Fruit fly (Drosophila melanogaster) whole organism, embryonic: Measurements from ENCODE around the gene CG31178.
A peak's percentile ranks its signal among the peaks of the same experiment; 100 is the strongest.

Experiments used
- ATbp ChIP-seq: fragments of 200-800 bp; sonication (Bioruptor generic); optimal IDR thresholded peaks from 2 replicates; lab custom pipeline; 2017; ENCODE audit warnings: missing biosample characterization, mild to moderate bottlenecking, missing genetic modification characterization, missing genetic modification reagents
- B-H2 ChIP-seq: fragments of 200-800 bp; sonication (Bioruptor generic); optimal IDR thresholded peaks from 2 replicates; lab custom pipeline; 2018; ENCODE audit warnings: missing biosample characterization, mild to moderate bottlenecking, missing genetic modification characterization
- CG11456 ChIP-seq: fragments of 200-800 bp; sonication (Bioruptor generic); IDR thresholded peaks from 3 replicates; pipeline ENCODE4 v1.3.6; 2022; ENCODE audit warnings: missing biosample characterization, missing genetic modification characterization
- CG12071 ChIP-seq: fragments of 200-800 bp; sonication (Bioruptor generic); optimal IDR thresholded peaks from 3 replicates; lab custom pipeline; 2018; ENCODE audit warnings: missing biosample characterization, mild to moderate bottlenecking, missing genetic modification characterization
- CG12104 ChIP-seq: fragments of 200-800 bp; sonication (Bioruptor generic); optimal IDR thresholded peaks from 3 replicates; lab custom pipeline; 2016; ENCODE audit warnings: missing biosample characterization, missing genetic modification characterization
- CG12659 ChIP-seq: fragments of 200-800 bp; sonication (Bioruptor generic); optimal IDR thresholded peaks from 3 replicates; lab custom pipeline; 2017; ENCODE audit warnings: mild to moderate bottlenecking, missing biosample characterization, missing genetic modification reagents, missing genetic modification characterization
- CG14860 ChIP-seq: fragments of 200-800 bp; sonication (Bioruptor generic); IDR thresholded peaks from 3 replicates; pipeline ENCODE4 v1.3.6; 2022; ENCODE audit warnings: missing biosample characterization, missing genetic modification characterization; ENCODE audit not compliant: partially characterized antibody
- CG1647 ChIP-seq: fragments of 200-800 bp; sonication (Bioruptor generic); optimal IDR thresholded peaks from 3 replicates; lab custom pipeline; 2016; ENCODE audit warnings: missing biosample characterization, missing genetic modification characterization
- CG18011 ChIP-seq: fragments of 200-800 bp; sonication (Bioruptor generic); optimal IDR thresholded peaks from 2 replicates; lab custom pipeline; 2017; ENCODE audit warnings: missing biosample characterization, missing genetic modification characterization, mild to moderate bottlenecking, moderate library complexity, missing genotype
- CG2129 ChIP-seq: fragments of 200-800 bp; sonication (Bioruptor generic); IDR thresholded peaks from 2 replicates; pipeline ENCODE4 v1.3.6; 2022; ENCODE audit warnings: missing biosample characterization, missing genetic modification characterization; ENCODE audit not compliant: partially characterized antibody
- CG2678 ChIP-seq: fragments of 200-800 bp; sonication (Bioruptor generic); optimal IDR thresholded peaks from 3 replicates; lab custom pipeline; 2019; ENCODE audit warnings: missing biosample characterization, mild to moderate bottlenecking, missing genetic modification characterization, moderate library complexity
- CG3407 ChIP-seq: fragments of 200-800 bp; sonication (Bioruptor generic); optimal IDR thresholded peaks from 2 replicates; lab custom pipeline; 2018; ENCODE audit warnings: missing biosample characterization, mild to moderate bottlenecking, missing genetic modification characterization
- CG6654 ChIP-seq: fragments of 200-800 bp; sonication (Bioruptor generic); optimal IDR thresholded peaks from 2 replicates; lab custom pipeline; 2017; ENCODE audit warnings: missing biosample characterization, mild to moderate bottlenecking, missing genetic modification characterization
- CG6854 ChIP-seq: fragments of 200-800 bp; sonication (Bioruptor generic); optimal IDR thresholded peaks from 3 replicates; lab custom pipeline; 2017; ENCODE audit warnings: missing biosample characterization, mild to moderate bottlenecking, missing genetic modification characterization
- CG7357 ChIP-seq: fragments of 200-800 bp; sonication (Bioruptor generic); IDR thresholded peaks from 3 replicates; pipeline ENCODE4 v1.3.6; 2022; ENCODE audit warnings: missing biosample characterization, missing genetic modification characterization
- CG7372 ChIP-seq: fragments of 200-800 bp; sonication (Bioruptor generic); IDR thresholded peaks from 2 replicates; pipeline ENCODE4 v1.3.6; 2022; ENCODE audit warnings: missing biosample characterization, missing genetic modification characterization
- CG7556 ChIP-seq: fragments of 200-800 bp; sonication (Bioruptor generic); optimal IDR thresholded peaks from 2 replicates; lab custom pipeline; 2017; ENCODE audit warnings: missing biosample characterization, mild to moderate bottlenecking, missing genetic modification characterization
- CG7963 ChIP-seq: fragments of 200-800 bp; sonication (Bioruptor generic); IDR thresholded peaks from 3 replicates; pipeline ENCODE4 v1.3.6; 2022; ENCODE audit warnings: missing biosample characterization, missing genetic modification characterization; ENCODE audit not compliant: partially characterized antibody
- Drgx ChIP-seq: fragments of 200-800 bp; sonication (Bioruptor generic); IDR thresholded peaks from 2 replicates; pipeline ENCODE4 v1.3.6; 2022; ENCODE audit warnings: missing biosample characterization, missing genetic modification characterization
- E2f2 ChIP-seq: fragments of 200-800 bp; sonication (Bioruptor generic); IDR thresholded peaks from 2 replicates; pipeline ENCODE4 v1.3.6; 2022; ENCODE audit warnings: missing biosample characterization, missing genetic modification characterization
- Elba2 ChIP-seq: fragments of 200-800 bp; sonication (Bioruptor generic); optimal IDR thresholded peaks from 3 replicates; lab custom pipeline; 2016; ENCODE audit warnings: missing biosample characterization, missing genetic modification characterization
- Ets65A ChIP-seq: fragments of 200-800 bp; sonication (Bioruptor generic); peaks from one replicate; lab custom pipeline; 2016; ENCODE audit warnings: missing biosample characterization, missing genetic modification characterization
- HLH4C ChIP-seq: fragments of 200-800 bp; sonication (Bioruptor generic); IDR thresholded peaks from 3 replicates; pipeline ENCODE4 v1.3.6; 2022; ENCODE audit warnings: missing biosample characterization, missing genetic modification characterization; ENCODE audit not compliant: partially characterized antibody
- Hey ChIP-seq: fragments of 200-800 bp; sonication (Bioruptor generic); optimal IDR thresholded peaks from 3 replicates; lab custom pipeline; 2018; ENCODE audit warnings: missing biosample characterization, mild to moderate bottlenecking, missing genetic modification characterization
- Hr51 ChIP-seq, 2 experiments: fragments of 200-800 bp; sonication (Bioruptor generic); optimal IDR thresholded peaks; 2 replicates in 1 of 2; 3 replicates in 1 of 2; lab custom pipeline; 2016 to 2018; ENCODE audit warnings: missing biosample characterization in 2 of 2, missing genetic modification characterization in 2 of 2, mild to moderate bottlenecking in 1 of 2, moderate library complexity in 1 of 2
- Hr78 ChIP-seq, 2 experiments: fragments of 200-800 bp in 1 of 2; fragments of >200 bp in 1 of 2; sonication (Bioruptor generic) in 1 of 2; optimal IDR thresholded peaks; 2 replicates each; lab custom pipeline; 2017 to 2019; ENCODE audit warnings: missing biosample characterization in 2 of 2, missing genetic modification characterization in 2 of 2, mild to moderate bottlenecking in 1 of 2, moderate library complexity in 1 of 2
- Max ChIP-seq: fragments of 200-800 bp; sonication (Bioruptor generic); optimal IDR thresholded peaks from 2 replicates; lab custom pipeline; 2016; ENCODE audit warnings: missing biosample characterization, mild to moderate bottlenecking, missing genetic modification characterization
- Ravus ChIP-seq: fragments of 200-800 bp; sonication (Bioruptor generic); IDR thresholded peaks from 2 replicates; pipeline ENCODE4 v1.3.6; 2022; ENCODE audit warnings: missing biosample characterization, missing genetic modification characterization
- Sin3A ChIP-seq: fragments of >200 bp; optimal IDR thresholded peaks from 2 replicates; lab custom pipeline; 2018
- Trl ChIP-seq, 3 experiments: fragments of >200 bp in 2 of 3; fragments of 200-800 bp in 1 of 3; sonication (Bioruptor generic) in 1 of 3; optimal IDR thresholded peaks; 2 replicates in 1 of 3; 3 replicates in 2 of 3; lab custom pipeline; 2016 to 2017; ENCODE audit warnings: missing biosample characterization in 1 of 3, missing genetic modification characterization in 1 of 3
- ato ChIP-seq: fragments of 200-800 bp; sonication (Bioruptor generic); IDR thresholded peaks from 2 replicates; pipeline ENCODE4 v1.3.6; 2022; ENCODE audit warnings: missing biosample characterization, missing genetic modification characterization; ENCODE audit not compliant: partially characterized antibody
- dm ChIP-seq: fragments of 200-800 bp; sonication (Bioruptor generic); optimal IDR thresholded peaks from 3 replicates; lab custom pipeline; 2016; ENCODE audit warnings: missing biosample characterization, missing genetic modification characterization
- esg ChIP-seq: fragments of 200-800 bp; sonication (Bioruptor generic); conservative IDR thresholded peaks from 2 replicates; pipeline ENCODE4 v1.3.6; 2022; ENCODE audit warnings: missing biosample characterization, missing genetic modification characterization
- fru ChIP-seq: fragments of >200 bp; optimal IDR thresholded peaks from 2 replicates; lab custom pipeline; 2017
- gcm ChIP-seq: fragments of 200-800 bp; sonication (Bioruptor generic); optimal IDR thresholded peaks from 2 replicates; lab custom pipeline; 2019; ENCODE audit warnings: missing biosample characterization, mild to moderate bottlenecking, missing genetic modification characterization, moderate library complexity
- klu ChIP-seq: fragments of 200-800 bp; sonication (Bioruptor generic); IDR thresholded peaks from 2 replicates; pipeline ENCODE4 v1.3.6; 2022; ENCODE audit warnings: missing biosample characterization, missing genetic modification characterization
- lilli ChIP-seq: fragments of 200-800 bp; sonication (Bioruptor generic); optimal IDR thresholded peaks from 3 replicates; lab custom pipeline; 2016; ENCODE audit warnings: missing biosample characterization, missing genetic modification characterization
- maf-S ChIP-seq: fragments of 200-800 bp; sonication (Bioruptor generic); optimal IDR thresholded peaks from 2 replicates; lab custom pipeline; 2016; ENCODE audit warnings: missing biosample characterization, missing genetic modification characterization
- nerfin-2 ChIP-seq: fragments of 200-800 bp; sonication (Bioruptor generic); IDR thresholded peaks from 2 replicates; pipeline ENCODE4 v1.3.6; 2022; ENCODE audit warnings: missing biosample characterization, missing genetic modification characterization; ENCODE audit not compliant: partially characterized antibody
- onecut ChIP-seq: fragments of 200-800 bp; sonication (Bioruptor generic); IDR thresholded peaks from 2 replicates; pipeline ENCODE4 v1.3.6; 2022; ENCODE audit warnings: missing biosample characterization, missing genetic modification characterization
- peb ChIP-seq: fragments of 200-800 bp; sonication (Bioruptor generic); IDR thresholded peaks from 2 replicates; pipeline ENCODE4 v1.3.6; 2022; ENCODE audit warnings: missing biosample characterization, missing genetic modification characterization
- ranshi ChIP-seq: fragments of 200-800 bp; sonication (Bioruptor generic); IDR thresholded peaks from 2 replicates; pipeline ENCODE4 v1.3.6; 2022; ENCODE audit warnings: missing biosample characterization, missing genetic modification characterization
- seq ChIP-seq: fragments of 200-800 bp; sonication (Bioruptor generic); IDR thresholded peaks from 2 replicates; pipeline ENCODE4 v1.3.6; 2022; ENCODE audit warnings: missing biosample characterization, missing genetic modification characterization
- sima ChIP-seq: fragments of 200-800 bp; sonication (Bioruptor generic); optimal IDR thresholded peaks from 2 replicates; lab custom pipeline; 2016; ENCODE audit warnings: missing biosample characterization, missing genetic modification characterization
- tin ChIP-seq: fragments of 200-800 bp; sonication (Bioruptor generic); optimal IDR thresholded peaks from 3 replicates; lab custom pipeline; 2016; ENCODE audit warnings: missing biosample characterization, missing genetic modification characterization
- tna ChIP-seq: fragments of 200-800 bp; sonication (Bioruptor generic); IDR thresholded peaks from 2 replicates; pipeline ENCODE4 v1.3.6; 2022; ENCODE audit warnings: missing biosample characterization, missing genetic modification characterization; ENCODE audit not compliant: partially characterized antibody
- toy ChIP-seq: fragments of 200-800 bp; sonication (Bioruptor generic); IDR thresholded peaks from 2 replicates; pipeline ENCODE4 v1.3.6; 2022; ENCODE audit warnings: missing biosample characterization, missing genetic modification characterization
- zf30C ChIP-seq: fragments of 200-800 bp; sonication (Bioruptor generic); optimal IDR thresholded peaks from 3 replicates; lab custom pipeline; 2018; ENCODE audit warnings: missing biosample characterization, mild to moderate bottlenecking, missing genetic modification characterization
- zfh1 ChIP-seq: fragments of 200-800 bp; sonication (Bioruptor generic); IDR thresholded peaks from 3 replicates; pipeline ENCODE4 v1.3.6; 2022; ENCODE audit warnings: missing biosample characterization, missing genetic modification characterization
- zfh2 ChIP-seq: fragments of 200-800 bp; sonication (Bioruptor generic); optimal IDR thresholded peaks from 2 replicates; lab custom pipeline; 2016; ENCODE audit warnings: missing biosample characterization, missing genetic modification characterization

The CG31178 gene

dm6 chr3R:21828040-21828526, 45.5 kb upstream of the CG31178 start (continued):
- TF ChIP-seq CG12659 (GFP tag; lab: Kevin White, UChicago) (peak; percentile 26), ATbp (GFP tag; lab: Kevin White, UChicago) (peak; percentile 74), peb (GFP tag; lab: Robert Waterston, UW) (peak; percentile 74), toy (no peak), onecut (peak; percentile 21), CG1647 (GFP tag; lab: Kevin White, UChicago) (peak; percentile 58), lilli (GFP tag; lab: Kevin White, UChicago) (peak; percentile 70), tna (GFP tag; lab: Robert Waterston, UW) (no peak), Hr51 (GFP tag; optimal IDR thresholded peaks at IDR 0.05; lab: Kevin White, UChicago) (peak in 1 of 2 experiments; percentile 1), Elba2 (GFP tag; lab: Kevin White, UChicago) (no peak), CG7372 (GFP tag; lab: Robert Waterston, UW) (peak; percentile 42; the same call in 1 of the 2 replicates), zf30C (GFP tag; lab: Kevin White, UChicago) (no peak), CG3407 (peak; percentile 50), seq (GFP tag; lab: Robert Waterston, UW) (no peak), Ravus (GFP tag; lab: Robert Waterston, UW) (no peak), Hr78 (GFP tag; optimal IDR thresholded peaks at IDR 0.05; lab: Kevin White, UChicago) (peak in 1 of 2 experiments; percentile 36), E2f2 (GFP tag; lab: Robert Waterston, UW) (peak; percentile 35; the same call in 1 of the 2 replicates), dm (GFP tag; lab: Kevin White, UChicago) (peak; percentile 47), CG6654 (GFP tag; lab: Kevin White, UChicago) (peak; percentile 12), CG6854 (GFP tag; lab: Kevin White, UChicago) (no peak), nerfin-2 (peak; percentile 55; the same call in 1 of the 2 replicates), Trl (optimal IDR thresholded peaks at IDR 0.05; lab: Kevin White, UChicago) (no peak), Trl (GFP tag; optimal IDR thresholded peaks at IDR 0.05; lab: Kevin White, UChicago) (peak; percentile 68), CG11456 (GFP tag; lab: Robert Waterston, UW) (no peak), CG7357 (GFP tag; lab: Robert Waterston, UW) (peak; percentile 48; the same call in 1 of the 3 replicates), ato (no peak), CG2129 (GFP tag; lab: Robert Waterston, UW) (no peak), Sin3A (no peak), ranshi (GFP tag; lab: Robert Waterston, UW) (0 out of 2 replicates have a peak, but pooled peaks have one; percentile 55), tin (GFP tag; lab: Kevin White, UChicago) (peak; percentile 60), Max (GFP tag; lab: Kevin White, UChicago) (peak; percentile 9), Ets65A (peak; percentile 93), zfh2 (GFP tag; lab: Kevin White, UChicago) (no peak), fru (no peak), zfh1 (GFP tag; lab: Robert Waterston, UW) (peak; percentile 90), CG18011 (no peak), gcm (GFP tag; lab: Kevin White, UChicago) (peak; percentile 65), CG7556 (GFP tag; lab: Kevin White, UChicago) (peak; percentile 47), B-H2 (GFP tag; lab: Kevin White, UChicago) (no peak), maf-S (GFP tag; lab: Kevin White, UChicago) (no peak), esg (GFP tag; lab: Robert Waterston, UW) (peak; percentile 58), CG12071 (GFP tag; lab: Kevin White, UChicago) (no peak), Hey (tag; lab: Kevin White, UChicago) (no peak), CG12104 (peak; percentile 43), CG7963 (GFP tag; lab: Robert Waterston, UW) (peak; percentile 47; the same call in 1 of the 3 replicates), CG14860 (peak; percentile 42; the same call in 1 of the 3 replicates), klu (GFP tag; lab: Robert Waterston, UW) (no peak), HLH4C (GFP tag; lab: Robert Waterston, UW) (peak; percentile 72), CG2678 (peak; percentile 67), Drgx (GFP tag; lab: Robert Waterston, UW) (no peak; the same call in 1 of the 2 replicates), sima (GFP tag; lab: Kevin White, UChicago) (peak; percentile 2)
